Fruit fly (Drosophila melanogaster) whole organism, adult: Measurements from ENCODE around the gene hth.
A peak's percentile ranks its signal among the peaks of the same experiment; 100 is the strongest.

Source experiments
- CG11617 ChIP-seq: fragments of 200-800 bp; sonication (Bioruptor generic); optimal IDR thresholded peaks from 2 replicates; lab custom pipeline; 2017; ENCODE audit warnings: mild to moderate bottlenecking, missing biosample characterization, missing genetic modification reagents, missing genetic modification characterization
- CG12768 ChIP-seq: fragments of 200-800 bp; sonication (Bioruptor generic); optimal IDR thresholded peaks from 2 replicates; lab custom pipeline; 2017; ENCODE audit warnings: missing biosample characterization, missing genetic modification characterization, mild to moderate bottlenecking, moderate library complexity, missing genetic modification reagents
- CG14711 ChIP-seq: fragments of 200-800 bp; sonication (Bioruptor generic); optimal IDR thresholded peaks from 2 replicates; lab custom pipeline; 2018; ENCODE audit warnings: missing biosample characterization, mild to moderate bottlenecking, missing genetic modification characterization, moderate library complexity
- CG1620 ChIP-seq: fragments of 200-800 bp; sonication (Bioruptor generic); optimal IDR thresholded peaks from 2 replicates; lab custom pipeline; 2016; ENCODE audit warnings: missing biosample characterization, missing genetic modification characterization
- CG33017 ChIP-seq: fragments of 200-800 bp; sonication (Bioruptor generic); optimal IDR thresholded peaks from 2 replicates; lab custom pipeline; 2018; ENCODE audit warnings: missing biosample characterization, mild to moderate bottlenecking, missing genetic modification characterization, moderate library complexity
- CG5204 ChIP-seq: fragments of 200-800 bp; sonication (Bioruptor generic); optimal IDR thresholded peaks from 2 replicates; lab custom pipeline; 2016; ENCODE audit warnings: missing biosample characterization, missing genetic modification characterization
- CG7045 ChIP-seq: fragments of 200-800 bp; sonication (Bioruptor generic); optimal IDR thresholded peaks from 2 replicates; lab custom pipeline; 2017; ENCODE audit warnings: missing biosample characterization, mild to moderate bottlenecking, missing genetic modification characterization
- CG7101 ChIP-seq: fragments of 200-800 bp; sonication (Bioruptor generic); optimal IDR thresholded peaks from 2 replicates; lab custom pipeline; 2018; ENCODE audit warnings: missing biosample characterization, mild to moderate bottlenecking, missing genetic modification characterization, moderate library complexity
- Clk ChIP-seq: fragments of 200-800 bp; sonication (Bioruptor generic); optimal IDR thresholded peaks from 2 replicates; lab custom pipeline; 2017; ENCODE audit warnings: missing biosample characterization, missing genetic modification characterization
- Crg-1 ChIP-seq: fragments of 200-800 bp; sonication (Bioruptor generic); optimal IDR thresholded peaks from 2 replicates; lab custom pipeline; 2016; ENCODE audit warnings: missing biosample characterization, missing genetic modification characterization
- Hr96 ChIP-seq: fragments of 200-800 bp; sonication (Bioruptor generic); optimal IDR thresholded peaks from 2 replicates; lab custom pipeline; 2016; ENCODE audit warnings: missing biosample characterization, missing genetic modification characterization
- Mnt ChIP-seq: fragments of 200-800 bp; sonication (Bioruptor generic); optimal IDR thresholded peaks from 2 replicates; lab custom pipeline; 2016; ENCODE audit warnings: missing biosample characterization, mild to moderate bottlenecking, missing genetic modification characterization
- bab1 ChIP-seq: fragments of 200-800 bp; sonication (Bioruptor generic); optimal IDR thresholded peaks from 3 replicates; lab custom pipeline; 2019; ENCODE audit warnings: missing biosample characterization, mild to moderate bottlenecking, missing genetic modification characterization, moderate library complexity
- cic ChIP-seq: fragments of 200-800 bp; sonication (Bioruptor generic); optimal IDR thresholded peaks from 2 replicates; lab custom pipeline; 2017; ENCODE audit warnings: missing biosample characterization, mild to moderate bottlenecking, missing genetic modification characterization, moderate library complexity
- cnc ChIP-seq, 2 experiments: fragments of >200 bp; optimal IDR thresholded peaks; 2 replicates each; lab custom pipeline; 2017
- kay ChIP-seq: fragments of 200-800 bp; sonication (Bioruptor generic); peaks from one replicate; lab custom pipeline; 2016; ENCODE audit warnings: missing biosample characterization, missing genetic modification characterization, borderline replicate concordance
- ovo ChIP-seq: fragments of 200-800 bp; sonication (Bioruptor generic); optimal IDR thresholded peaks from 2 replicates; lab custom pipeline; 2016; ENCODE audit warnings: missing biosample characterization, missing genetic modification characterization
- pad ChIP-seq: fragments of 200-800 bp; sonication (Bioruptor generic); optimal IDR thresholded peaks from 3 replicates; lab custom pipeline; 2017; ENCODE audit warnings: missing biosample characterization, missing genetic modification characterization, mild to moderate bottlenecking, moderate library complexity, missing genetic modification reagents
- tj ChIP-seq: fragments of 200-800 bp; sonication (Bioruptor generic); optimal IDR thresholded peaks from 3 replicates; lab custom pipeline; 2017; ENCODE audit warnings: missing biosample characterization, mild to moderate bottlenecking, missing genetic modification characterization, moderate library complexity
- toe ChIP-seq: fragments of 200-800 bp; sonication (Bioruptor generic); optimal IDR thresholded peaks from 2 replicates; lab custom pipeline; 2016; ENCODE audit warnings: missing biosample characterization, missing genetic modification characterization

The hth gene

DNA sequence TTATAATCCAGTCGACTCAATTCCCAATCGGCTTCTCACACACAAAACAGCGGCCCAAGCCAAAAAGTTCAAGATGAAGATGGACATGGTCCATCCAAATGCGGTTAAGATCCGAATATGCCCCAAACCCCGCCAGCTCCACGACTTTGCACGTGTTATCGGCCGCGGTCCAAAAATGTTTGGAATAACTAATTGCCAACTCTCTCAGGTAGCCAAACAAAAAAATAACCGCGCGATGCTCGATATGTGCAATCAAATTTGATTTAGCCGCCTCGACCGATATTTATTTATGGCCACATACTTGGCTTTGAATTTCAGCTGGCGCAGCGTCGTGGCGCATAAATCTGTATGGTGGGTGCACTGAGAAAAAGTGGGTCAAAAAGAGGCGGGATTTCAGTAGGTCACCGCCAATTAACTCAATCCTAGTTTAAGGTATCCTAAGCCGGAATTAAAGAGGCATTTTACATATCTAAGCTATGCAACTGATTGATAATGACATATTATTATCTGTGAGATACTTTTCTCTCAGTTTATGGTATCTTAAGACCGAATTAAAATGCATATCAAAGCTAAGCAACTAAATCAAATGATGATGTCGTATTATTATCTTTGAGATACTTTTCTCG, 9.3 kb upstream of the hth start:
- no peak for TF ChIP-seq Hr96 (GFP tag; lab: Kevin White, UChicago)
- TF ChIP-seq CG14711 (tag; lab: Kevin White, UChicago): no peak

DNA sequence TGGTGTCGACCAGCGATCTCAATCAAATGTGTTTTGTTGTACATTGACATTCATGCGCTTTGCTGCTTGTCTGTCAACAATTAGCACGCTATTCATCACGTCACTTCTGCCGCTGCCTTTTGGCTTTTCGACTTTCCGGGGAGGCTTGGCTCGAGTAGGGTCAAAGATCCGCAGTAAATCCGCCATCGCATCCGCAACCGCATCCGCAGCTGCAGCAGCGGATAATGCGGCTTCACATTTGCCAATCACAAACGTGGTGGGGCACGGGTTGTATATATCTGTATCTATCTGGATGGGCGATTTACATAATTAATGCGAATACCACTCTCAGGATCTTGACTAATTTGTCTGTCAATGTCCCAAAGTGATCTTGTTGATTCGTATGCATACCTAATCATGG, 7.8 kb upstream of the hth start:
- TF ChIP-seq Mnt (GFP tag; lab: Kevin White, UChicago) (no peak), CG7101 (no peak), CG1620 (GFP tag; lab: Kevin White, UChicago) (no peak), Crg-1 (GFP tag; lab: Kevin White, UChicago) (no peak), kay (no peak), CG11617 (GFP tag; lab: Kevin White, UChicago) (no peak), bab1 (GFP tag; lab: Kevin White, UChicago) (no peak), ovo (GFP tag; lab: Kevin White, UChicago) (no peak), Hr96 (GFP tag; lab: Kevin White, UChicago) (no peak), cic (GFP tag; lab: Kevin White, UChicago) (no peak), toe (GFP tag; lab: Kevin White, UChicago) (no peak), CG7045 (no peak), CG14711 (tag; lab: Kevin White, UChicago) (no peak), cnc (optimal IDR thresholded peaks at IDR 0.05; lab: Kevin White, UChicago) (no peak), CG5204 (GFP tag; lab: Kevin White, UChicago) (no peak), Clk (no peak), CG12768 (GFP tag; lab: Kevin White, UChicago) (no peak), pad (GFP tag; lab: Kevin White, UChicago) (no peak), tj (GFP tag; lab: Kevin White, UChicago) (no peak), CG33017 (no peak)

DNA sequence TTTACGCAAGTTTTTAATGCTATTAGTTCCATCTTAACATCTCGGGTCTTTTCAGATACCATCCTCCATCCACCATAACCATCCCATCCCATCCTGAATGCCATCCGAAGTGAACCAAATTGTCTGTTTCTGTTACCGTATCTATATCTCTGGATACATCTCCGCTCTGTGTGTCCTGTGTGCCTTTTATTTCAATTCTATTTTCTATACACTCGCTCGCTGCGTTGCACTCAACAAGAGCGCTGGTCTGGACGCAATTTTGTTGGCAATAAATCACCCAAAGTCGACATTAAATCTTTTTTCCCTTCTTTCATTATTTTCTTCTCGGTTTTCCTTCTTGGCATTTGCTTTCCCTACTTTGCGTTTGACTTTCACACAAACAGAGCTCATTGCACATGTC, 6.1 kb upstream of the hth start:
- TF ChIP-seq CG12768 (GFP tag; lab: Kevin White, UChicago) (no peak), Hr96 (GFP tag; lab: Kevin White, UChicago) (no peak), bab1 (GFP tag; lab: Kevin White, UChicago) (no peak), pad (GFP tag; lab: Kevin White, UChicago) (no peak), CG33017 (no peak), ovo (GFP tag; lab: Kevin White, UChicago) (no peak), CG5204 (GFP tag; lab: Kevin White, UChicago) (no peak), CG14711 (tag; lab: Kevin White, UChicago) (no peak), CG7045 (no peak), toe (GFP tag; lab: Kevin White, UChicago) (no peak)

DNA sequence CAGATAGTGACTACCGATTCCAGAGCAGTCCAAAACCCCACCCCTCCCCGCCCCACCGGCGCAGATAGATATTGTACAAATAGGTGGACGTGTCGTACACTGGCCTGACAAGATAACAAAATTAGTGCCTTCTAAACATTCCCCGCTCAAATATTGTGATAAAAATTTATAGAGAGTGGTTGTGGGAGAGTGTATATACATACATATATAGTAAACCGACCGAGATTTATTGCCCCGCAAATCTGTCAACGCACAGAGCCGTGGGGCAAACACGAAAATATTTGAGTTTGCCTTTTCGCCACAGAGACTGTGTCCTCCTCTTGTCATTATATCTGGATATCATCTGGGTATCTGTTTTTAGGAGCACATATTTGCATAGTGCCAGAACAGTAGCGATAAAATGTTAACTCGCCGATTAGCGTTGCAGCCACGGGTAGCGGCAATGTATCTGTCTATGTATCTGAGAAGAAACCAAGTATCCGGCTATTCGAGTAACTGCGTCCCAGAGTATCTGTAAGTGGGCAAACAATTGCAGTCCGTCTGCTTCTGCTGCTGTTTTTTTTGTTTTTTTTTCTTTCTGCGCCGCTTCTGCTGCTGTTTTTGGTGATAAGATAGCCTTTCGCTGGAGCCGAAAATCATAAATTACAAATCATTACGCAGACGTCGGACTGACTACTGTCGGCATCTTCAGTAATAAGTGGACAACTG, 3.9 kb upstream of the hth start:
- TF ChIP-seq ovo (GFP tag; lab: Kevin White, UChicago) (no peak), CG5204 (GFP tag; lab: Kevin White, UChicago) (peak; percentile 29), CG33017 (peak; percentile 70), CG1620 (GFP tag; lab: Kevin White, UChicago) (no peak), pad (GFP tag; lab: Kevin White, UChicago) (peak; percentile 41), Clk (peak; percentile 46), kay (peak; percentile 2), cic (GFP tag; lab: Kevin White, UChicago) (peak; percentile 65), cnc (optimal IDR thresholded peaks at IDR 0.05; lab: Kevin White, UChicago) (no peak), bab1 (GFP tag; lab: Kevin White, UChicago) (no peak), tj (GFP tag; lab: Kevin White, UChicago) (peak; percentile 31), CG11617 (GFP tag; lab: Kevin White, UChicago) (peak; percentile 78), Mnt (GFP tag; lab: Kevin White, UChicago) (peak; percentile 4), CG7101 (peak; percentile 55), Crg-1 (GFP tag; lab: Kevin White, UChicago) (no peak), CG12768 (GFP tag; lab: Kevin White, UChicago) (peak; percentile 65), Hr96 (GFP tag; lab: Kevin White, UChicago) (peak; percentile 10), toe (GFP tag; lab: Kevin White, UChicago) (peak; percentile 12), CG7045 (peak; percentile 73), CG14711 (tag; lab: Kevin White, UChicago) (peak; percentile 30)

DNA sequence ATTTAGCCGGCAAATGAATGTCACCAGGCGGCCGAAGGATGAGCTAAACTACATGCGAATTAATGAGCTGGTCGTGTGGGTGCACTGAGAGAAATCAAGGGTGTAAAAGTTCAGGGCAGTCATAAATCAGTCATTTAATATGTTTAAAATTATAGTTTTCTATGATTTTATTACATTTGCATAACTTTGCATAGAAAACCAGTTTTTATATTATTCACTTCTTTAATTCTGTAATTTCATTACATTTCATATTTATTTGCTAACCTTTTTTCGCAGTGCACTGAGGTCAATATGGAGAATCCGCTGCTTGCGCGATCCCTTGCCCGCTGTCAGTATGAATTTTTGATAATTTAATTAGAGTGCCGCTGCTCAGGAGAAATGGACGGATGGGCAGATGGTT, 1.9 kb upstream of the hth start:
- TF ChIP-seq CG11617 (GFP tag; lab: Kevin White, UChicago) (no peak), CG5204 (GFP tag; lab: Kevin White, UChicago) (no peak)

DNA sequence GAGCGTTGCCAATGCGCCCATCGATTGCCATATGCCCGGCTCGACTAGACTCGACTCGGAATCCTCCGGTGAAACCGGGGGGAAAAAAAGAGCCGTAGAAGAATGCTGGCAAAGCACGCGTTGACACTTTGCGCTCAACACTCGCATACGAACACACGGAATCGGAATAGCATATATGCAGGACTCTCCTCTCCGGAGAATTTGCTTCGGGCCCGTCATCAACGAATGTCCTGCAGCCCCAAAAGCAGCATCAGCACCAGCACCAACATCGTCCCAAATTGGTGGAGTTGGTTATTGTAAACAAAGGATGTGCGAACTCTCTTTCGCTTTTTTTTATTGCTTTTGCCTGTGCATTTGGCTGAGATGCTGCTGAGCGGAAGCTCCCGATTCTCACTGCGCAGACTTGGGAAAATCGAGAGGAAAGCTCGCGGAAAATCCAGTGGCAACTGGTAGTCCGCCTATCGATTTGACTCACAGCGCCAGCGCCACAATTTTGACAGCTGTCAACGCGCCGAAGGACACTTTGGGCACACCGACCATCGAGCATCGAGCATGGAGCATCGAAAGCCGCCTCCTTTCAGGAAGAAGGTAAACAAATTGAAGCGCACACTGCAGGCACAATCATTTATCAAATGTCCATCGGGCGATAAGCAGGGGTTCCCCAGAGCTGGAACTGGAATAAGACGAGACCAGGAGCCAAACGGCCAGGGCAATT, 1.3 kb upstream of the hth start:
- TF ChIP-seq cnc (optimal IDR thresholded peaks at IDR 0.05; lab: Kevin White, UChicago) (no peak), CG1620 (GFP tag; lab: Kevin White, UChicago) (no peak), tj (GFP tag; lab: Kevin White, UChicago) (no peak), toe (GFP tag; lab: Kevin White, UChicago) (no peak), bab1 (GFP tag; lab: Kevin White, UChicago) (no peak), CG5204 (GFP tag; lab: Kevin White, UChicago) (no peak), Clk (no peak), kay (no peak), Crg-1 (GFP tag; lab: Kevin White, UChicago) (no peak), CG7101 (no peak), Mnt (GFP tag; lab: Kevin White, UChicago) (no peak), CG12768 (GFP tag; lab: Kevin White, UChicago) (no peak), CG7045 (no peak), cic (GFP tag; lab: Kevin White, UChicago) (no peak)
